Worm (Caenorhabditis elegans) whole organism, early embryonic: ENCODE results near the gene K05F6.14.

Experiments
- ceh-13 ChIP-seq: fragments of 200-800 bp; sonication (Bioruptor generic); optimal IDR thresholded peaks from 2 replicates; lab custom pipeline; 2018; ENCODE audit warnings: mild to moderate bottlenecking, missing genetic modification characterization, missing compliant biosample characterization
- ceh-36 ChIP-seq: sonication (generic microtip); optimal IDR thresholded peaks from 2 replicates; lab custom pipeline; 2016; ENCODE audit warnings: missing genetic modification characterization, inconsistent platforms, missing compliant biosample characterization
- flt-1 ChIP-seq: fragments of 200-800 bp; sonication (Bioruptor generic); IDR thresholded peaks from 2 replicates; pipeline ENCODE4 v1.3.6; 2022; ENCODE audit warnings: missing genetic modification characterization, missing compliant biosample characterization

- TF ChIP-seq ceh-13 (GFP tag; lab: Kevin White, UChicago) (no peak), ceh-36 (tag; lab: Kevin White, UChicago) (no peak), flt-1 (GFP tag; lab: Robert Waterston, UW) (no peak)
These were observed 24.6 kb upstream of the K05F6.14 start, which contains the start of gene fbxb-42 for ce11 chrII:1537321-1537720.
